Worm (Caenorhabditis elegans) whole organism, L2 larva: ENCODE measurements around the gene psd-1.

Source experiments
- C34F6.9 ChIP-seq: fragments of 150-350 bp; optimal IDR thresholded peaks from 2 replicates; lab custom pipeline; 2014; ENCODE audit warnings: missing biosample characterization, missing genetic modification characterization
- R02D3.7 ChIP-seq: fragments of 150-350 bp; optimal IDR thresholded peaks from 2 replicates; lab custom pipeline; 2014; ENCODE audit warnings: missing biosample characterization, missing genetic modification characterization
- ZK546.5 ChIP-seq: sonication (generic microtip); optimal IDR thresholded peaks from 2 replicates; lab custom pipeline; 2017; ENCODE audit warnings: missing biosample characterization, missing genetic modification characterization
- ceh-82 ChIP-seq: fragments of 150-350 bp; optimal IDR thresholded peaks from 2 replicates; lab custom pipeline; 2014; ENCODE audit warnings: missing biosample characterization, missing genetic modification characterization
- dmd-4 ChIP-seq: sonication (generic microtip); optimal IDR thresholded peaks from 2 replicates; lab custom pipeline; 2017; ENCODE audit warnings: missing biosample characterization, missing genetic modification characterization
- elt-1 ChIP-seq: fragments of 150-350 bp; optimal IDR thresholded peaks from 2 replicates; lab custom pipeline; 2014; ENCODE audit warnings: missing biosample characterization, missing genetic modification characterization
- elt-3 ChIP-seq: sonication (generic microtip); optimal IDR thresholded peaks from 2 replicates; lab custom pipeline; 2017; ENCODE audit warnings: missing biosample characterization, missing genetic modification characterization
- lin-11 ChIP-seq: fragments of 150-350 bp; sonication (generic microtip); optimal IDR thresholded peaks from 2 replicates; lab custom pipeline; 2014; ENCODE audit warnings: missing biosample characterization, missing genetic modification characterization, inconsistent platforms, mixed read lengths
- lin-13 ChIP-seq: fragments of 150-350 bp; optimal IDR thresholded peaks from 2 replicates; lab custom pipeline; 2014; ENCODE audit warnings: missing biosample characterization, missing genetic modification reagents, missing genetic modification characterization
- mab-5 ChIP-seq: fragments of 150-350 bp; optimal IDR thresholded peaks from 2 replicates; lab custom pipeline; 2014; ENCODE audit warnings: missing biosample characterization, missing genetic modification characterization
- nhr-237 ChIP-seq: fragments of 150-350 bp; optimal IDR thresholded peaks from 2 replicates; lab custom pipeline; 2014; ENCODE audit warnings: missing biosample characterization, missing genetic modification characterization
- unc-55 ChIP-seq: fragments of 150-350 bp; sonication (generic microtip); optimal IDR thresholded peaks from 3 replicates; lab custom pipeline; 2014; ENCODE audit warnings: missing biosample characterization, missing genetic modification reagents, missing genetic modification characterization
- unc-62 ChIP-seq: fragments of 150-350 bp; optimal IDR thresholded peaks from 2 replicates; lab custom pipeline; 2014; ENCODE audit warnings: missing biosample characterization, missing genetic modification reagents, missing genetic modification characterization
- zag-1 ChIP-seq: fragments of 150-350 bp; optimal IDR thresholded peaks from 2 replicates; lab custom pipeline; 2014; ENCODE audit warnings: missing biosample characterization, missing genetic modification characterization

DNA sequence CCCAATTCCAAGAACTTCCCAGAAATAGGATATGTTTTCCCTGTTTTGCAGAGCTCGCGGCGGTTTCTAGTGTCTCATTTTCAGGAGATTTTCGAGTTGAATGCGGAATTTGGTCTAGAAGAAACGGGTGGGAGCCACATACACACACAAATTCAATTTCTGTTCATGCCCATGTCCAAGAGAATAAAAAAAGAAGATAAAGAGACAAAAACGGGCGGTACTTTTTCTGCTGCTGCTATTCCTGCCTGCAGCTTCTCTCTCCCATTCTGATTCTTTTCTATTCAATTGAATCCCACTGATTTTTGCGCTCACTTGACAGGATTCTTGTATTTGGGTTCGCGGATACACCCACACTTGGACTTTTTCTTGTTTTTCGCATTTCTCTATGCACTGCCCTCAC lies 12.6 kb downstream of the psd-1 start:
- no peak for TF ChIP-seq ceh-82 (tag; lab: Kevin White, UChicago)
- no peak for TF ChIP-seq elt-1 (tag; lab: Kevin White, UChicago)
- no peak for TF ChIP-seq zag-1 (tag; lab: Kevin White, UChicago)
- no peak for TF ChIP-seq mab-5
- TF ChIP-seq C34F6.9 (tag; lab: Kevin White, UChicago), result no peak
- TF ChIP-seq lin-11 (tag; lab: Kevin White, UChicago), result no peak
- no peak for TF ChIP-seq elt-3 (tag; lab: Kevin White, UChicago)
- TF ChIP-seq lin-13 (GFP tag; lab: Kevin White, UChicago), result no peak
- TF ChIP-seq R02D3.7, result no peak
- TF ChIP-seq unc-55 (GFP tag; lab: Kevin White, UChicago), result no peak
- TF ChIP-seq ZK546.5, result no peak
- TF ChIP-seq unc-62, result no peak
- TF ChIP-seq dmd-4 (tag; lab: Kevin White, UChicago), result no peak
- TF ChIP-seq nhr-237 (tag; lab: Kevin White, UChicago), result no peak
